Worm (Caenorhabditis elegans) whole organism, L2 larva: Measurements from ENCODE around the gene rab-21.
A peak's percentile ranks its signal among the peaks of the same experiment; 100 is the strongest.

ENCODE experiments used
- C34F6.9 ChIP-seq: fragments of 150-350 bp; optimal IDR thresholded peaks from 2 replicates; lab custom pipeline; 2014; ENCODE audit warnings: missing biosample characterization, missing genetic modification characterization
- F13H6.1 ChIP-seq: sonication (generic microtip); optimal IDR thresholded peaks from 2 replicates; lab custom pipeline; 2016; ENCODE audit warnings: missing genetic modification characterization, missing compliant biosample characterization
- R02D3.7 ChIP-seq: fragments of 150-350 bp; optimal IDR thresholded peaks from 2 replicates; lab custom pipeline; 2014; ENCODE audit warnings: missing biosample characterization, missing genetic modification characterization
- Y55F3AM.14 ChIP-seq: fragments of 200-800 bp; sonication (Bioruptor generic); optimal IDR thresholded peaks from 2 replicates; lab custom pipeline; 2018; ENCODE audit warnings: mild to moderate bottlenecking, missing genetic modification characterization, missing compliant biosample characterization
- ZK546.5 ChIP-seq: sonication (generic microtip); optimal IDR thresholded peaks from 2 replicates; lab custom pipeline; 2017; ENCODE audit warnings: missing biosample characterization, missing genetic modification characterization
- alr-1 ChIP-seq: fragments of 150-350 bp; optimal IDR thresholded peaks from 2 replicates; lab custom pipeline; 2014; ENCODE audit warnings: missing biosample characterization, missing genetic modification characterization
- aly-2 ChIP-seq: fragments of 150-350 bp; optimal IDR thresholded peaks from 2 replicates; lab custom pipeline; 2014; ENCODE audit warnings: missing biosample characterization, missing genetic modification characterization
- ama-1 ChIP-seq: fragments of 150-350 bp; optimal IDR thresholded peaks from 2 replicates; lab custom pipeline; 2018; ENCODE audit warnings: inconsistent platforms
- blmp-1 ChIP-seq: sonication (generic microtip); optimal IDR thresholded peaks from 2 replicates; lab custom pipeline; 2017; ENCODE audit warnings: missing genetic modification characterization, mild to moderate bottlenecking, missing compliant biosample characterization, antibody characterized with exemption, moderate library complexity; ENCODE audit not compliant: insufficient read depth
- ceh-16 ChIP-seq: fragments of 150-350 bp; optimal IDR thresholded peaks from 2 replicates; lab custom pipeline; 2014; ENCODE audit warnings: missing biosample characterization, missing genetic modification characterization
- ceh-82 ChIP-seq: fragments of 150-350 bp; optimal IDR thresholded peaks from 2 replicates; lab custom pipeline; 2014; ENCODE audit warnings: missing biosample characterization, missing genetic modification characterization
- dmd-4 ChIP-seq: sonication (generic microtip); optimal IDR thresholded peaks from 2 replicates; lab custom pipeline; 2017; ENCODE audit warnings: missing biosample characterization, missing genetic modification characterization
- elt-3 ChIP-seq: sonication (generic microtip); optimal IDR thresholded peaks from 2 replicates; lab custom pipeline; 2017; ENCODE audit warnings: missing biosample characterization, missing genetic modification characterization
- lin-11 ChIP-seq: fragments of 150-350 bp; sonication (generic microtip); optimal IDR thresholded peaks from 2 replicates; lab custom pipeline; 2014; ENCODE audit warnings: missing biosample characterization, missing genetic modification characterization, inconsistent platforms, mixed read lengths
- lin-13 ChIP-seq: fragments of 150-350 bp; optimal IDR thresholded peaks from 2 replicates; lab custom pipeline; 2014; ENCODE audit warnings: missing biosample characterization, missing genetic modification reagents, missing genetic modification characterization
- lsy-2 ChIP-seq, 2 experiments: fragments of 150-350 bp in 1 of 2; sonication (generic microtip) in 1 of 2; optimal IDR thresholded peaks; 2 replicates each; lab custom pipeline; 2014 to 2017; ENCODE audit warnings: missing biosample characterization in 2 of 2, missing genetic modification characterization in 2 of 2
- mdl-1 ChIP-seq, 2 experiments: fragments of 150-350 bp in 1 of 2; sonication (generic microtip) in 1 of 2; optimal IDR thresholded peaks; 2 replicates each; lab custom pipeline; 2017; ENCODE audit warnings: missing biosample characterization in 2 of 2, missing genetic modification characterization in 2 of 2
- nhr-10 ChIP-seq: sonication (generic microtip); optimal IDR thresholded peaks from 2 replicates; lab custom pipeline; 2017; ENCODE audit warnings: missing biosample characterization, missing genetic modification characterization
- nhr-11 ChIP-seq: fragments of 150-350 bp; optimal IDR thresholded peaks from 2 replicates; lab custom pipeline; 2014; ENCODE audit warnings: missing biosample characterization, missing genetic modification characterization
- nhr-12 ChIP-seq: fragments of 150-350 bp; optimal IDR thresholded peaks from 2 replicates; lab custom pipeline; 2014; ENCODE audit warnings: missing biosample characterization, missing genetic modification characterization
- nhr-129 ChIP-seq: fragments of 150-350 bp; optimal IDR thresholded peaks from 2 replicates; lab custom pipeline; 2014; ENCODE audit warnings: missing biosample characterization, missing genetic modification characterization
- nhr-21 ChIP-seq: fragments of 150-350 bp; optimal IDR thresholded peaks from 2 replicates; lab custom pipeline; 2014; ENCODE audit warnings: missing biosample characterization, missing genetic modification characterization
- nhr-23 ChIP-seq: fragments of 150-350 bp; optimal IDR thresholded peaks from 2 replicates; lab custom pipeline; 2014; ENCODE audit warnings: missing biosample characterization, missing genetic modification reagents, missing genetic modification characterization
- nhr-237 ChIP-seq: fragments of 150-350 bp; optimal IDR thresholded peaks from 2 replicates; lab custom pipeline; 2014; ENCODE audit warnings: missing biosample characterization, missing genetic modification characterization
- nhr-25 ChIP-seq: fragments of 150-350 bp; sonication (generic microtip); optimal IDR thresholded peaks from 3 replicates; lab custom pipeline; 2014; ENCODE audit warnings: missing biosample characterization, missing genetic modification characterization
- nhr-6 ChIP-seq: fragments of 150-350 bp; optimal IDR thresholded peaks from 2 replicates; lab custom pipeline; 2014; ENCODE audit warnings: missing biosample characterization, missing genetic modification characterization
- nhr-77 ChIP-seq: fragments of 150-350 bp; optimal IDR thresholded peaks from 2 replicates; lab custom pipeline; 2014; ENCODE audit warnings: missing biosample characterization, missing genetic modification characterization
- peb-1 ChIP-seq: fragments of 150-350 bp; optimal IDR thresholded peaks from 2 replicates; lab custom pipeline; 2014; ENCODE audit warnings: missing biosample characterization, missing genetic modification characterization
- sem-4 ChIP-seq: fragments of 150-350 bp; optimal IDR thresholded peaks from 2 replicates; lab custom pipeline; 2014; ENCODE audit warnings: missing biosample characterization, missing genetic modification reagents, missing genetic modification characterization
- skn-1 ChIP-seq: sonication (generic microtip); optimal IDR thresholded peaks from 2 replicates; lab custom pipeline; 2017; ENCODE audit warnings: missing biosample characterization, missing genetic modification characterization
- sma-3 ChIP-seq: sonication (generic microtip); optimal IDR thresholded peaks from 2 replicates; lab custom pipeline; 2016; ENCODE audit warnings: missing genetic modification reagents, missing genetic modification characterization, missing compliant biosample characterization
- sma-9 ChIP-seq, 2 experiments: fragments of 150-350 bp in 1 of 2; sonication (generic microtip) in 1 of 2; optimal IDR thresholded peaks; 2 replicates each; lab custom pipeline; 2014 to 2016; ENCODE audit warnings: missing genetic modification characterization in 2 of 2, mild to moderate bottlenecking in 1 of 2, missing biosample characterization in 1 of 2, missing compliant biosample characterization in 1 of 2, missing genetic modification reagents in 1 of 2, moderate library complexity in 1 of 2
- snpc-4 ChIP-seq: fragments of 150-350 bp; optimal IDR thresholded peaks from 2 replicates; lab custom pipeline; 2014; ENCODE audit warnings: missing biosample characterization, missing genetic modification characterization
- unc-39 ChIP-seq: fragments of 150-350 bp; optimal IDR thresholded peaks from 2 replicates; lab custom pipeline; 2014; ENCODE audit warnings: missing biosample characterization, missing genetic modification characterization
- unc-55 ChIP-seq: fragments of 150-350 bp; sonication (generic microtip); optimal IDR thresholded peaks from 3 replicates; lab custom pipeline; 2014; ENCODE audit warnings: missing biosample characterization, missing genetic modification reagents, missing genetic modification characterization
- unc-62 ChIP-seq: fragments of 150-350 bp; optimal IDR thresholded peaks from 2 replicates; lab custom pipeline; 2014; ENCODE audit warnings: missing biosample characterization, missing genetic modification reagents, missing genetic modification characterization
- zag-1 ChIP-seq: fragments of 150-350 bp; optimal IDR thresholded peaks from 2 replicates; lab custom pipeline; 2014; ENCODE audit warnings: missing biosample characterization, missing genetic modification characterization
- ztf-1 ChIP-seq: fragments of 200-800 bp; sonication (Bioruptor generic); conservative IDR thresholded peaks from 2 replicates; pipeline ENCODE4 v1.3.6; 2022; ENCODE audit warnings: missing genetic modification characterization, missing compliant biosample characterization
- ztf-11 ChIP-seq: sonication (generic microtip); optimal IDR thresholded peaks from 2 replicates; lab custom pipeline; 2017; ENCODE audit warnings: missing biosample characterization, missing genetic modification characterization
- ztf-4 ChIP-seq: fragments of 150-350 bp; optimal IDR thresholded peaks from 2 replicates; lab custom pipeline; 2014; ENCODE audit warnings: missing biosample characterization, missing genetic modification characterization

The rab-21 gene

DNA sequence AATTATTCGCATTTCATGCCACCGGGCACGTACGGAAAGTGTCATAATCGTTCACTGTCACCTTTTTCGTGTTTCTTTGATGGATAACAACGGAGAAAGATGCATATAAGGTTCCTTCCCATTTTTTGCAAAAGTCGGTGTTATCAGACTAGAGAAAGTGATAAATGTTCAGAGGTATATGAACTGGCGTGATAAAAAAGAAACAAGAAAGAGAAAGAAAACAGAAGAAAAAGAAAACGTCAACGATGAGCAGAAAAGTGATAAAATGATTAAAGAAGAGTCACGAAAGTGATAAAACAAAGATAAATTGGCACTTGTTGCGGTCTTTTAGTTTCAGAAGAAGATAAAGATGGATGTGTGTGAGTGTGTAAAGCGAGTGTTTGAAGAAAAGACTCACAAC, 15.5 kb upstream of the rab-21 start (continued):
- TF ChIP-seq R02D3.7: no peak
- TF ChIP-seq sma-3 (GFP tag; lab: Kevin White, UChicago): no peak
- no peak for TF ChIP-seq nhr-10 (tag; lab: Kevin White, UChicago)
- no peak for TF ChIP-seq ama-1
- no peak for TF ChIP-seq ztf-4 (tag; lab: Kevin White, UChicago)
- no peak for TF ChIP-seq sem-4 (tag; lab: Kevin White, UChicago)
- TF ChIP-seq, all 48 proteins: peak for 5

DNA sequence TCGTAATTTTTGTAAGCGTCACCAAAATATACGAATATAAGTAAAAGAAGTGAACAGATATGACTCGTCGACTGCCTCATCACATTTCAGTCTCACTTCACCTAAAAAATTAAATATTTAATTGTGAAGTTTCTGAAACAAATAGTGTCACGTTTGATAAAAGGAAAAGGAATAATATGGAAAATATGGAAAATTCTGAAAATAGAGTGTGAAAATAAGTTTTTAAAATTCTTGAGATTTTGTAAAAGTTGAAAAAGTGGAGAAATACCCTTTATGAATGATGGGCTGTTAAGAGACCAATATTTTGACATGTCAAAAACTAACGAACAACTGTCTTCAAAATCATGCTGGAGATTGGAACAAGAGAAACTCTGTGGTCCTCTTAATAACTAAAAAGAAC, 11.9 kb upstream of the rab-21 start, which contains the start of gene T01B7.9:
T01B7.9 (minus strand) TSS at position 101 of the 400 bp plus-strand sequence.
- no peak for TF ChIP-seq ama-1

DNA sequence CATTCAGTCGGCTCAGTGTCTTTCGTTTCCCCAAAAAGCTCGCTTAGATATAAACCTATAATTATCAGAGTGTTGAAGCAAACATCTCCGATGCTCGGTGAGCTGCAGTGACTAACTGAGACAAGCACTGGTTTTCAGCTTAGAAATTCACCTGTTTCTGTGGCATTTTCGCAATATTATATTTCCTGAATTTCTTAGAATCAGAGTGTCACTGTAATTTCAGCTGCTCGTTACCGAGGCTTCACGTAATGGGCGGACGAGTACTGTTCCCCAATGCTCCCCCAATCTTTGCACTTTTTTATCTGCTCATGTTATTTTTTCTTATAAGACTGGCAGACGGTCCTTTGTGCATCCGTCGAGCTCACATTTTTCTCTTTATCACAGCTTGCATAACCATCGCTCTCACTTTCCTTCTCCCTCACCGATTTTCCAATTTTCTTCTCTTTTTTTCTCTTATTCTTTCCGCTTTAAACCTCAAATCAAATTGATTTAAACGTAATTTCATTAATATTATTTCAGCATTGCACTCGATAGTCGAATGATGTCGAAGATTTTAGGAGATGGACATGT, 7.2 kb upstream of the rab-21 start, which contains the start of gene trcs-2:
trcs-2 (plus strand) TSS at position 520 of the 570 bp plus-strand sequence.
- TF ChIP-seq R02D3.7: no peak
- no peak for TF ChIP-seq nhr-6
- no peak for TF ChIP-seq ztf-11 (tag; lab: Kevin White, UChicago)
- TF ChIP-seq peb-1: no peak
- TF ChIP-seq lsy-2 (tag; optimal IDR thresholded peaks at IDR 0.05; lab: Kevin White, UChicago): no peak
- no peak for TF ChIP-seq snpc-4 (tag; lab: Kevin White, UChicago)
- TF ChIP-seq mdl-1 (tag; optimal IDR thresholded peaks at IDR 0.05; lab: Kevin White, UChicago): no peak
- no peak for TF ChIP-seq ZK546.5 (tag; lab: Kevin White, UChicago)
- TF ChIP-seq ceh-82 (tag; lab: Kevin White, UChicago): no peak
- no peak for TF ChIP-seq unc-39

DNA sequence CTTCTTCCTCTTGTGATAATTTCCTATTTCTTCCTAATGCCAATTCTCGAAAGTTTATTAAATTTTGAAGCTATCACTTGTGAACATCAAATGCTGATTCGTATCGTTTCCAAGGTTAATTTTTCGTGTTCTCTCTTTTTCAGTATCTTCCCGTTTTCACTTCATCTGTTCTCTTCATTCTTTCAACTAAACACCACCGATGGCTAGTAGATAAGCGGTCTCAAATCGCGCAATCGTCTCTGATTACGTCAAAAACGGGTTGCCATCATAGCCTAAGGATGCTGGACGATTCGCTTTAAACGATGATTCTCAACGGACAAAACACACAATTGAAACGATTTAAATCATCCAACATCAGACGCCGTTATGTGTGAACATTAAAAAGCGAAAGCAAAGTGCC, 2.8 kb upstream of the rab-21 start:
- no peak for TF ChIP-seq lsy-2 (tag; optimal IDR thresholded peaks at IDR 0.05; lab: Kevin White, UChicago)
- peak; percentile 28 for TF ChIP-seq nhr-21
- TF ChIP-seq unc-55 (GFP tag; lab: Kevin White, UChicago): no peak
- peak; percentile 46 for TF ChIP-seq sem-4 (tag; lab: Kevin White, UChicago)
- no peak for TF ChIP-seq ceh-82 (tag; lab: Kevin White, UChicago)
- no peak for TF ChIP-seq nhr-6
- no peak for TF ChIP-seq zag-1
- TF ChIP-seq unc-39: no peak
- TF ChIP-seq F13H6.1 (tag; lab: Kevin White, UChicago): no peak
- TF ChIP-seq skn-1 (tag; lab: Kevin White, UChicago): no peak
- TF ChIP-seq alr-1 (tag; lab: Kevin White, UChicago): no peak
- no peak for TF ChIP-seq ceh-16 (tag; lab: Kevin White, UChicago)
- TF ChIP-seq ZK546.5 (tag; lab: Kevin White, UChicago): no peak
- no peak for TF ChIP-seq sma-3 (GFP tag; lab: Kevin White, UChicago)
- TF ChIP-seq sma-9 (GFP tag; optimal IDR thresholded peaks at IDR 0.05; lab: Kevin White, UChicago): peak; percentile 35
- TF ChIP-seq sma-9 (tag; optimal IDR thresholded peaks at IDR 0.05; lab: Kevin White, UChicago): no peak
- no peak for TF ChIP-seq ztf-4 (tag; lab: Kevin White, UChicago)
- TF ChIP-seq ztf-1 (GFP tag; lab: Robert Waterston, UW): no peak
- TF ChIP-seq Y55F3AM.14: no peak
- no peak for TF ChIP-seq peb-1
- no peak for TF ChIP-seq R02D3.7
- TF ChIP-seq dmd-4 (tag; lab: Kevin White, UChicago): no peak
- TF ChIP-seq lin-11 (tag; lab: Kevin White, UChicago): no peak
- peak; percentile 96 for TF ChIP-seq blmp-1 (tag; lab: Kevin White, UChicago)
- TF ChIP-seq C34F6.9: no peak
- TF ChIP-seq ztf-11 (tag; lab: Kevin White, UChicago): no peak
- TF ChIP-seq nhr-25: peak; percentile 51

DNA sequence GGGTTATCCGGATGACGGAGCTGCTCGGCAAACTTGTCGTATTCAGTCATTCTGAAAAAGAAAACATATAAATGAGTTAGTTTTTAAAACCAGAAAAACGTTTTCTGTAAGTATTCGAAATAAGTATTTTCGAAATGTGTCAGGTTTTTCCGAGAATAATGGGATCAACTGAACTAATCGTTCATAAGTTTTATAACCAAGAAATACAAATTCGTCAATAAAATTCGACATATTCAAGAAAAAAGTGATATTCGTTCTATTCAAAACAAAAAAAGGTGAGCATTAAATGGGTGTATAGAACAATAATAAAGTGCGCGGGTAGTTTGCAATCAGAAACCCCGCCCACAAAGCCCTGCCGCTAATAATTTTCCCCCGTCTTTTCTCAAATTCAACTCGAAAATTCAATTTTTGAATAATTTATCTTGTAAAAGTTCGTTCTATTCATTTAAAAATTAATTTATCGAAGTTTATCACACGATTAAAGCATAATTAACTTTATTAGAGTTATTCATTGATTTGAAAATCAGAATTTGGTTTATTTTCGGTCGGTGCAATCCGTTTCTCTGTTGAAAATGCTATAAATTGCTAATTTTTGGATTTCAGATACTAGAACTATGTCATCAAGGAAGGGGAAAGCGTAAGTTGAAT, 1.5 kb upstream of the rab-21 start, which contains the start of the genes cyn-11 and T01B7.5:
cyn-11 (minus strand) TSS at position 51 of the 648 bp plus-strand sequence.
T01B7.5 (plus strand) TSS at position 598 of the 648 bp plus-strand sequence.
- TF ChIP-seq nhr-237 (tag; lab: Kevin White, UChicago) (no peak), nhr-25 (no peak), ztf-4 (tag; lab: Kevin White, UChicago) (no peak), ztf-11 (tag; lab: Kevin White, UChicago) (no peak), unc-62 (GFP tag; lab: Kevin White, UChicago) (no peak), F13H6.1 (tag; lab: Kevin White, UChicago) (no peak), sem-4 (tag; lab: Kevin White, UChicago) (peak; percentile 7), lin-13 (GFP tag; lab: Kevin White, UChicago) (no peak), ceh-82 (tag; lab: Kevin White, UChicago) (no peak), unc-55 (GFP tag; lab: Kevin White, UChicago) (no peak), nhr-12 (no peak), nhr-129 (tag; lab: Kevin White, UChicago) (peak; percentile 21), Y55F3AM.14 (no peak), nhr-77 (tag; lab: Kevin White, UChicago) (no peak), sma-3 (GFP tag; lab: Kevin White, UChicago) (no peak), mdl-1 (tag; optimal IDR thresholded peaks at IDR 0.05; lab: Kevin White, UChicago) (no peak), nhr-6 (no peak), blmp-1 (tag; lab: Kevin White, UChicago) (no peak), nhr-21 (no peak), lsy-2 (tag; optimal IDR thresholded peaks at IDR 0.05; lab: Kevin White, UChicago) (peak in 1 of 2 experiments; percentile 50), nhr-11 (tag; lab: Kevin White, UChicago) (no peak), alr-1 (tag; lab: Kevin White, UChicago) (no peak), ceh-16 (tag; lab: Kevin White, UChicago) (no peak), aly-2 (tag; lab: Kevin White, UChicago) (no peak), nhr-23 (no peak), unc-39 (no peak), elt-3 (no peak), skn-1 (tag; lab: Kevin White, UChicago) (no peak)
